Worm (Caenorhabditis elegans): Measurements from ENCODE around the gene Y37H2A.18.

- TF ChIP-seq ztf-7 (tag; optimal IDR thresholded peaks at IDR 0.05): no peak
- TF ChIP-seq nhr-11 (tag; optimal IDR thresholded peaks at IDR 0.05): no peak
- no peak for TF ChIP-seq nhr-76 (tag; optimal IDR thresholded peaks at IDR 0.05)
- no peak for TF ChIP-seq pha-4 (GFP tag; IDR thresholded peaks at IDR 0.05)
- no peak for TF ChIP-seq pha-4 (tag; optimal IDR thresholded peaks at IDR 0.05)
- TF ChIP-seq snpc-4 (tag; optimal IDR thresholded peaks at IDR 0.05): no peak
- no peak for TF ChIP-seq nhr-25 (tag; optimal IDR thresholded peaks at IDR 0.05; ENCODE audit: borderline replicate concordance, insufficient read depth)
Measured at ce11 chrV:18133177-18133576, at the start of gene Y37H2A.18.
